Worm (Caenorhabditis elegans) whole organism, early embryonic: Measurements from ENCODE around the gene B0496.2.

ENCODE experiments used
- B0310.2 ChIP-seq: sonication (generic microtip); optimal IDR thresholded peaks from 2 replicates; lab custom pipeline; 2016; ENCODE audit warnings: mild to moderate bottlenecking, missing genetic modification characterization, missing compliant biosample characterization
- F13C5.2 ChIP-seq: sonication (generic microtip); optimal IDR thresholded peaks from 2 replicates; lab custom pipeline; 2017; ENCODE audit warnings: mild to moderate bottlenecking, missing genetic modification characterization, inconsistent platforms, missing compliant biosample characterization
- aly-1 ChIP-seq: sonication (generic microtip); optimal IDR thresholded peaks from 2 replicates; lab custom pipeline; 2016; ENCODE audit warnings: missing genetic modification characterization, missing compliant biosample characterization
- ama-1 ChIP-seq: fragments of 150-350 bp; optimal IDR thresholded peaks from 2 replicates; lab custom pipeline; 2014
- ceh-13 ChIP-seq: fragments of 200-800 bp; sonication (Bioruptor generic); optimal IDR thresholded peaks from 2 replicates; lab custom pipeline; 2018; ENCODE audit warnings: mild to moderate bottlenecking, missing genetic modification characterization, missing compliant biosample characterization
- ceh-36 ChIP-seq: sonication (generic microtip); optimal IDR thresholded peaks from 2 replicates; lab custom pipeline; 2016; ENCODE audit warnings: missing genetic modification characterization, inconsistent platforms, missing compliant biosample characterization
- ets-7 ChIP-seq: sonication (generic microtip); optimal IDR thresholded peaks from 2 replicates; lab custom pipeline; 2016; ENCODE audit warnings: missing genotype, missing genetic modification characterization, missing compliant biosample characterization
- flt-1 ChIP-seq: fragments of 200-800 bp; sonication (Bioruptor generic); IDR thresholded peaks from 2 replicates; pipeline ENCODE4 v1.3.6; 2022; ENCODE audit warnings: missing genetic modification characterization, missing compliant biosample characterization
- hmbx-1 ChIP-seq: sonication (generic microtip); optimal IDR thresholded peaks from 2 replicates; lab custom pipeline; 2016; ENCODE audit warnings: mild to moderate bottlenecking, missing genetic modification characterization, missing compliant biosample characterization
- hmg-4 ChIP-seq: fragments of 200-800 bp; sonication (Bioruptor generic); optimal IDR thresholded peaks from 2 replicates; lab custom pipeline; 2018; ENCODE audit warnings: mild to moderate bottlenecking, missing genetic modification characterization, missing compliant biosample characterization
- hnd-1 ChIP-seq: sonication (generic microtip); optimal IDR thresholded peaks from 2 replicates; lab custom pipeline; 2016; ENCODE audit warnings: missing genetic modification characterization, missing compliant biosample characterization
- pes-1 ChIP-seq: fragments of 200-800 bp; sonication (Bioruptor generic); IDR thresholded peaks from 2 replicates; pipeline ENCODE4 v1.3.6; 2022; ENCODE audit warnings: missing genetic modification reagents, missing genetic modification characterization, missing compliant biosample characterization
- scrt-1 ChIP-seq: fragments of 200-800 bp; sonication (Bioruptor generic); IDR thresholded peaks from 2 replicates; pipeline ENCODE4 v1.3.6; 2022; ENCODE audit warnings: missing genetic modification characterization, missing compliant biosample characterization
- sea-1 ChIP-seq: fragments of 200-800 bp; sonication (Bioruptor generic); conservative IDR thresholded peaks from 2 replicates; pipeline ENCODE4 v1.3.6; 2022; ENCODE audit warnings: missing genetic modification characterization, missing compliant biosample characterization
- tbx-11 ChIP-seq: fragments of 200-800 bp; sonication (Bioruptor generic); IDR thresholded peaks from 2 replicates; pipeline ENCODE4 v1.3.6; 2022; ENCODE audit warnings: missing genetic modification characterization, missing compliant biosample characterization
- tbx-37 ChIP-seq: fragments of 200-800 bp; sonication (Bioruptor generic); conservative IDR thresholded peaks from 2 replicates; pipeline ENCODE4 v1.3.6; 2022; ENCODE audit warnings: missing genetic modification reagents, missing genetic modification characterization, missing compliant biosample characterization
- tra-4 ChIP-seq: sonication (generic microtip); optimal IDR thresholded peaks from 2 replicates; lab custom pipeline; 2017; ENCODE audit warnings: missing genetic modification characterization, missing compliant biosample characterization

The B0496.2 gene

DNA sequence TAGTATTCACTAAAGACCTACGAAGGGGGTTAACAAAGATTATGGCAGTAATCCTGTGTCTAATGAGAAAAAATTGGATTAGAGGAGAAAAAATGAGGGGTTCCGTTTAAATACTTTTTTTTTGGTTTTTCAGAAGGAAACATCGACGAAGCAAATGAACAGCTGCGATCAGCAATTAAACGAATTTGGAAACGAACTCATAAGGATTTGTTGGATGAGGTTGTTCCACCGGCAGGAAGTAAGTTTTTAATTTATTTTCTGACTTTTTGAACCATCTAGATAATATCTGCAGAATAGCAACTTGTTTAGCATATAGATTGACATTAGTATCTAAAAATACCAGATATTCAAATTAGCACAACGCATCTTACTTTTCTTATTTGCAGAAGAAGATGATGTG lies 34.1 kb upstream of the B0496.2 start:
- TF ChIP-seq aly-1 (tag; lab: Kevin White, UChicago): no peak
- no peak for TF ChIP-seq ceh-36
- no peak for TF ChIP-seq hnd-1 (tag; lab: Kevin White, UChicago)
- no peak for TF ChIP-seq pes-1

DNA sequence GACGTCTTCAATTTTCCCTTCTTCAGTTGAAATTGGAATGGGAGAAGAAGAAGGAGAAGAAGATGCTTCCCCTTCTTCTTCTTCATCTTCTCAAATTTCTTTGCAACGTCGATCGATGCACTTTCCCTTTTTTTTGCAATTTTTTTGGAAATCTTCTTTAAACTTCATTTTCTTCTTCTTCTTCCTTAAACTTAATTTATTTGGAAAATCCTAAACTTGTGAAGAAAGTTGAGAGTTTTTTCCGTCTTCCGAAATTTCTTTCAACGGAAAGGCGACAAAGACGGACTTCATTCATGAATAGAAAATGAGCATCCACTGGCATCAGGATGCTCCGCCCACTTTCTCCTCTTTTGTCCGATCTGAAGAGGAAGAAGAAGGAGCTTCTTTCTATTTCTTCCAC lies 33.5 kb upstream of the B0496.2 start:
- no peak for TF ChIP-seq ets-7

DNA sequence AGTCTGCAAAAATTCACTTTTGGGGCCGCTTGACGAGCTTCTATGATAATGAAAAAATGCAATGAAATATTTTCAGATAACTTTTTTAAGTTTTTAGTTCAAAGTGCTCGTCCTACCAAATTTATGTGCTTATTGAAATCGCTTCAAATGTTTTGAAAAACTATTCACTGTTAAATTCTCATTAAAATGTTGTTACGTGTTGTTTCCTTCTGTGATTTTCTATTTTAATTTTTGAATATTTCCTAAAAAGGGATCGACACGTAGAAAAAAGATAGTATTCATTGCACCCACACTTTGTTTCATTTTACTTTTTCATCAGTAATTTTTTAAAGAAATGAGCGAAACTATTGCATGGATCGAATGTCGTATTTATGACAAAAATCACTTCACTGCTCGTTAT lies 28.8 kb upstream of the B0496.2 start, which contains the start of gene B0496.6:
TSS of gene B0496.6 (plus strand) at position 301 of the 400 bp plus-strand sequence.
- TF ChIP-seq B0310.2 (tag; lab: Kevin White, UChicago) (no peak), ceh-13 (GFP tag; lab: Kevin White, UChicago) (no peak), tra-4 (no peak), aly-1 (tag; lab: Kevin White, UChicago) (no peak), ama-1 (no peak), sea-1 (GFP tag; lab: Robert Waterston, UW) (no peak), scrt-1 (GFP tag; lab: Robert Waterston, UW) (no peak), tbx-37 (GFP tag; lab: Robert Waterston, UW) (no peak), hmg-4 (GFP tag; lab: Kevin White, UChicago) (no peak), ceh-36 (no peak), F13C5.2 (tag; lab: Kevin White, UChicago) (no peak), pes-1 (no peak), ets-7 (no peak), hnd-1 (tag; lab: Kevin White, UChicago) (no peak), hmbx-1 (tag; lab: Kevin White, UChicago) (no peak)

DNA sequence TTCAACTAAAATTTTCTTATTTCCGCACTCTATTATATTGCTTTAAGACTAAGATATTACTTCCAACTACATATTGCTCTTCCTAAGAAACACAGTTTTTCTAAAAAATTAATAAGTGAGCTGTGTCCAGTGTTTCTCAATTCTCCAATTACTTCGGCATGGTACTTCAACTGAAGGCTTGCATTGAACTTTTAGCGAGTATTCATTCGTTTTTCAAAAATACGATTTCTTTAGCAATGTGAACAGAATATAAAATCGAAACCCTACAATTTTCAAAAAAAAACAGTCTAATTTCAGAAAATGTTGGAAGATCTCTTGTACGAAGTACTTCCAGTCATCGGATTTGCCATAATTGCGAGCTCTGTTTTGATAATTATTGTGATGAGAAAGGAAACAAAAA lies 26.7 kb upstream of the B0496.2 start, which contains the start of gene srtx-1:
TSS of gene srtx-1 (plus strand) at position 301 of the 400 bp plus-strand sequence.
- TF ChIP-seq F13C5.2 (tag; lab: Kevin White, UChicago) (no peak), sea-1 (GFP tag; lab: Robert Waterston, UW) (no peak), hmg-4 (GFP tag; lab: Kevin White, UChicago) (no peak), ama-1 (no peak), hnd-1 (tag; lab: Kevin White, UChicago) (no peak), flt-1 (GFP tag; lab: Robert Waterston, UW) (no peak), tbx-37 (GFP tag; lab: Robert Waterston, UW) (no peak), ceh-36 (no peak), hmbx-1 (tag; lab: Kevin White, UChicago) (no peak), tra-4 (no peak), pes-1 (no peak), tbx-11 (GFP tag; lab: Robert Waterston, UW) (no peak), ceh-13 (GFP tag; lab: Kevin White, UChicago) (no peak)

DNA sequence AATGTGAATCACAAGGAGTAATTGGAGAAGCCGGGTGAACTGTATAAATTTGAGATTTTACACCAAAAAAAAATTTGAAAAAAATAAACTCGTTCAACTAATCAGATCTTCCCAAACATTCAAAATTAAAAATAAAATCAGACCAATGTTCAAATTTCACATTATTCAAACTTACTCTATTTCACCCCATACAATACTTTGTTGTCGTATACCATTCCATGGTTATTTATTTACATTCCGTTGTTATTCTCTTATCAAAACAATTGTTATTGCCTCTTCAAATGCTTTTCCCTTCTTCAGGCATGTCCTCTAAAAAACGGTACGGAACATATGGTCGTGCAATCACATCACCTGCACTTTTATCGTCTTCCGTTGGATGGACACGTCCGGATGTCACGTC lies 23.5 kb upstream of the B0496.2 start, which contains the start of gene unc-82:
TSS of gene unc-82 (plus strand) at position 301 of the 400 bp plus-strand sequence.
- TF ChIP-seq hmg-4 (GFP tag; lab: Kevin White, UChicago) (no peak), ets-7 (no peak), ceh-13 (GFP tag; lab: Kevin White, UChicago) (no peak), scrt-1 (GFP tag; lab: Robert Waterston, UW) (no peak), hnd-1 (tag; lab: Kevin White, UChicago) (no peak), F13C5.2 (tag; lab: Kevin White, UChicago) (no peak), hmbx-1 (tag; lab: Kevin White, UChicago) (no peak)

DNA sequence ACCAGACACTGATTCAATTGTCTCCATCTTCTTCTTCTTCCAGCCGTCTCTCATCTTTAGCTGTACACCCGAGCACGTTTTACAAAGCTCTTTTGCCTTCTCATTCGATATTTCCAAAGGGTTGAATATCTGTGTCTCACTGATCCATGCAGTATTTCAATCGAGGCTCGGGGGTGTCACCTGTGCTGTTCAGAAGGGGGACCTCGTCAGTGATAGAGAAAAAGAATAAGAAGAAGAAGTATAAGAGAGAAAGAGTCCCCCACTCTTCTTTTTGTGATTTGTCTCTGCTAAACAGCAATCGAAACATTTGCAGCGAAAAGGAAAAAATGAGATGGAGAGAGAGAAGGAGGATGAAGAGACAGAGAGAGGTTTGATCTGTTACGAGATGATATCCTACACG lies 21.6 kb upstream of the B0496.2 start:
- TF ChIP-seq aly-1 (tag; lab: Kevin White, UChicago) (no peak), tra-4 (no peak), ceh-13 (GFP tag; lab: Kevin White, UChicago) (no peak), scrt-1 (GFP tag; lab: Robert Waterston, UW) (no peak), pes-1 (no peak), hnd-1 (tag; lab: Kevin White, UChicago) (no peak), B0310.2 (tag; lab: Kevin White, UChicago) (no peak), ets-7 (no peak), ceh-36 (no peak), F13C5.2 (tag; lab: Kevin White, UChicago) (no peak), flt-1 (GFP tag; lab: Robert Waterston, UW) (no peak), tbx-37 (GFP tag; lab: Robert Waterston, UW) (no peak), hmbx-1 (tag; lab: Kevin White, UChicago) (no peak), hmg-4 (GFP tag; lab: Kevin White, UChicago) (no peak), tbx-11 (GFP tag; lab: Robert Waterston, UW) (no peak), sea-1 (GFP tag; lab: Robert Waterston, UW) (no peak)

DNA sequence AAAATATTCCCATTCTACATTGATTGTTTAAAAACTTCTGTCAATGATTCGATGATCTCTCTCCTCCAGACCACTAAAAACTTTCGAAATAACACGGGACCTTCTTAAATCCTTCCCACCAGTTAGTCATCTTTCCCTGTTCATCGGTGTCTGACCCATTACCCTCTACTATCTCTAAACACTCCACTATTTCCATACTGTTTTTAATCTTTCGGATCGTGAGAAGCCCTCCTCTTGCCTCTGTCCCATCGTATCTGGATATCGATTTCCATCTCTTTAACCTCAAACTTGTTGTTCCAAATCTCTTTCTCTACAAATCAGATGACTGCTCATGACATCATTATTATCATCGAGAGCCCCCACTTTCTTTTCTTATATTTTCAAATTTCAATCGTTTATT lies 19.3 kb upstream of the B0496.2 start:
- TF ChIP-seq ceh-36 (no peak), tbx-37 (GFP tag; lab: Robert Waterston, UW) (no peak), ets-7 (no peak), sea-1 (GFP tag; lab: Robert Waterston, UW) (no peak), hnd-1 (tag; lab: Kevin White, UChicago) (no peak), B0310.2 (tag; lab: Kevin White, UChicago) (no peak), flt-1 (GFP tag; lab: Robert Waterston, UW) (no peak), ceh-13 (GFP tag; lab: Kevin White, UChicago) (no peak), aly-1 (tag; lab: Kevin White, UChicago) (no peak), hmg-4 (GFP tag; lab: Kevin White, UChicago) (no peak), ama-1 (no peak), F13C5.2 (tag; lab: Kevin White, UChicago) (no peak), tbx-11 (GFP tag; lab: Robert Waterston, UW) (no peak), pes-1 (no peak), scrt-1 (GFP tag; lab: Robert Waterston, UW) (no peak), hmbx-1 (tag; lab: Kevin White, UChicago) (no peak), tra-4 (no peak)

DNA sequence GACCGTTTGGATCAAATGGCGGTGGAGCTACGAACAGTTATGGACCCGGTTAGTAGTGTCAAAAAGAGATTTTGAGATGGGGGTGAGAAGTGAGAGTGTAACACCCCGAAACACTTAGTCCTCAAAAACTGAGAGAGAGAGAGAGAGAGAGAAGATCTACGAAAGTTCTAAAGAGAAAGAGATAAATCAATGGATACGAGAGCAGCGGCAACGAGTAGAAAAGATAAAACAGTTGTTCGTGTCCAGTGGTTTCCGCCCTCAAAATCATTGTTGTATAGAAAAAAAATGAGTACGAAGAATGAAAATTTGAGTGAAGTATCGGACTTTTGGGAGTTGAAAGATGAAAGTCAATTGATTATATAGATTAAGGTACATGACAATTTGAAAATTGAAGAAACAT lies 18.7 kb upstream of the B0496.2 start:
- TF ChIP-seq ceh-13 (GFP tag; lab: Kevin White, UChicago): no peak
- TF ChIP-seq tbx-11 (GFP tag; lab: Robert Waterston, UW): no peak
- no peak for TF ChIP-seq hmg-4 (GFP tag; lab: Kevin White, UChicago)
- no peak for TF ChIP-seq ama-1
- no peak for TF ChIP-seq flt-1 (GFP tag; lab: Robert Waterston, UW)
- no peak for TF ChIP-seq F13C5.2 (tag; lab: Kevin White, UChicago)
- TF ChIP-seq hnd-1 (tag; lab: Kevin White, UChicago): no peak
- no peak for TF ChIP-seq ets-7
- no peak for TF ChIP-seq pes-1
- TF ChIP-seq hmbx-1 (tag; lab: Kevin White, UChicago): no peak
- no peak for TF ChIP-seq aly-1 (tag; lab: Kevin White, UChicago)
- no peak for TF ChIP-seq scrt-1 (GFP tag; lab: Robert Waterston, UW)
- TF ChIP-seq sea-1 (GFP tag; lab: Robert Waterston, UW): no peak
- TF ChIP-seq ceh-36: no peak
- no peak for TF ChIP-seq tra-4
- TF ChIP-seq B0310.2 (tag; lab: Kevin White, UChicago): no peak
- no peak for TF ChIP-seq tbx-37 (GFP tag; lab: Robert Waterston, UW)
